Worm (Caenorhabditis elegans) whole organism, L1 larva: ENCODE data around the gene cpna-5.
A peak's percentile ranks its signal among the peaks of the same experiment; 100 is the strongest.

Source experiments
- C16A3.4 ChIP-seq: fragments of 150-350 bp; optimal IDR thresholded peaks from 2 replicates; lab custom pipeline; 2014; ENCODE audit warnings: missing biosample characterization, missing genetic modification characterization
- Y116A8C.19 ChIP-seq: sonication (generic microtip); optimal IDR thresholded peaks from 2 replicates; lab custom pipeline; 2016; ENCODE audit warnings: missing compliant biosample characterization, missing genetic modification characterization, borderline replicate concordance
- aha-1 ChIP-seq: fragments of 150-350 bp; optimal IDR thresholded peaks from 2 replicates; lab custom pipeline; 2014; ENCODE audit warnings: missing biosample characterization, missing genetic modification characterization
- aly-2 ChIP-seq: fragments of 150-350 bp; optimal IDR thresholded peaks from 2 replicates; lab custom pipeline; 2014; ENCODE audit warnings: missing biosample characterization, missing genetic modification characterization
- blmp-1 ChIP-seq: fragments of 150-350 bp; optimal IDR thresholded peaks from 2 replicates; lab custom pipeline; 2014; ENCODE audit warnings: missing biosample characterization, missing genetic modification characterization
- ceh-88 ChIP-seq: fragments of 200-800 bp; sonication (Bioruptor generic); IDR thresholded peaks from 2 replicates; pipeline ENCODE4 v1.3.6; 2022; ENCODE audit warnings: missing genetic modification characterization, missing compliant biosample characterization
- efl-1 ChIP-seq, 4 experiments: fragments of 150-350 bp; optimal IDR thresholded peaks in 3 of 4; peaks in 1 of 4; 1 replicate in 1 of 4; 2 replicates in 3 of 4; lab custom pipeline; 2014; ENCODE audit warnings: missing biosample characterization in 2 of 4, missing genetic modification characterization in 2 of 4, missing genetic modification reagents in 2 of 4
- efl-3 ChIP-seq: fragments of 200-800 bp; sonication (Bioruptor generic); optimal IDR thresholded peaks from 2 replicates; lab custom pipeline; 2018; ENCODE audit warnings: mild to moderate bottlenecking, missing genetic modification characterization, missing compliant biosample characterization
- egl-27 ChIP-seq, 2 experiments: fragments of 150-350 bp in 1 of 2; sonication (generic microtip); optimal IDR thresholded peaks; 3 replicates each; lab custom pipeline; 2017 to 2018; ENCODE audit warnings: missing biosample characterization in 2 of 2, missing genetic modification characterization in 2 of 2, missing genetic modification reagents in 2 of 2
- elt-2 ChIP-seq: sonication (generic microtip); optimal IDR thresholded peaks from 2 replicates; lab custom pipeline; 2016; ENCODE audit warnings: missing genetic modification characterization, mild to moderate bottlenecking, inconsistent platforms, missing compliant biosample characterization, missing genetic modification reagents
- elt-3 ChIP-seq, 6 experiments: fragments of 150-350 bp in 1 of 6; sonication (generic microtip); optimal IDR thresholded peaks; 2 replicates each; lab custom pipeline; 2017 to 2018; ENCODE audit warnings: missing biosample characterization in 6 of 6, missing genetic modification characterization in 6 of 6, inconsistent platforms in 1 of 6
- fkh-10 ChIP-seq: sonication (generic microtip); optimal IDR thresholded peaks from 2 replicates; lab custom pipeline; 2017; ENCODE audit warnings: missing biosample characterization, missing genetic modification reagents, missing genetic modification characterization
- fkh-4 ChIP-seq: sonication (generic microtip); optimal IDR thresholded peaks from 2 replicates; lab custom pipeline; 2016; ENCODE audit warnings: missing compliant biosample characterization, missing genetic modification characterization, borderline replicate concordance
- fkh-8 ChIP-seq: sonication (generic microtip); optimal IDR thresholded peaks from 2 replicates; lab custom pipeline; 2016; ENCODE audit warnings: mild to moderate bottlenecking, missing genetic modification characterization, missing compliant biosample characterization
- fos-1 ChIP-seq: fragments of 150-350 bp; optimal IDR thresholded peaks from 2 replicates; lab custom pipeline; 2014; ENCODE audit warnings: missing biosample characterization, missing genetic modification characterization
- hlh-17 ChIP-seq: fragments of 200-800 bp; sonication (Bioruptor generic); optimal IDR thresholded peaks from 2 replicates; lab custom pipeline; 2018; ENCODE audit warnings: missing genetic modification characterization, mild to moderate bottlenecking, missing compliant biosample characterization, moderate library complexity, borderline replicate concordance
- hlh-4 ChIP-seq: sonication (generic microtip); optimal IDR thresholded peaks from 2 replicates; lab custom pipeline; 2016; ENCODE audit warnings: mild to moderate bottlenecking, missing genetic modification characterization, missing compliant biosample characterization
- jun-1 ChIP-seq: fragments of 150-350 bp; optimal IDR thresholded peaks from 2 replicates; lab custom pipeline; 2014; ENCODE audit warnings: missing biosample characterization, missing genetic modification reagents, missing genetic modification characterization
- lin-13 ChIP-seq: fragments of 150-350 bp; optimal IDR thresholded peaks from 2 replicates; lab custom pipeline; 2014; ENCODE audit warnings: missing biosample characterization, missing genetic modification reagents, missing genetic modification characterization
- lin-15B ChIP-seq: fragments of 150-350 bp; sonication (generic microtip); optimal IDR thresholded peaks from 3 replicates; lab custom pipeline; 2014; ENCODE audit warnings: missing biosample characterization, missing genetic modification characterization
- lin-35 ChIP-seq, 2 experiments: fragments of 150-350 bp; optimal IDR thresholded peaks; 2 replicates each; lab custom pipeline; 2014; ENCODE audit warnings: missing biosample characterization in 2 of 2, missing genetic modification characterization in 2 of 2, missing genetic modification reagents in 2 of 2
- lin-39 ChIP-seq: fragments of 150-350 bp; optimal IDR thresholded peaks from 2 replicates; lab custom pipeline; 2014; ENCODE audit warnings: missing biosample characterization, missing genetic modification reagents, missing genetic modification characterization
- lsy-2 ChIP-seq, 2 experiments: fragments of 150-350 bp; optimal IDR thresholded peaks; 2 replicates each; lab custom pipeline; 2014; ENCODE audit warnings: missing biosample characterization in 2 of 2, missing genetic modification characterization in 2 of 2
- mab-9 ChIP-seq: fragments of 200-800 bp; sonication (Bioruptor generic); IDR thresholded peaks from 2 replicates; pipeline ENCODE4 v1.3.6; 2022; ENCODE audit warnings: missing genetic modification reagents, missing genetic modification characterization, missing compliant biosample characterization
- mep-1 ChIP-seq: fragments of 150-350 bp; optimal IDR thresholded peaks from 2 replicates; lab custom pipeline; 2014; ENCODE audit warnings: missing biosample characterization, missing genetic modification characterization
- nhr-19 ChIP-seq: fragments of 200-800 bp; sonication (Bioruptor generic); conservative IDR thresholded peaks from 2 replicates; pipeline ENCODE4 v1.3.6; 2022; ENCODE audit warnings: missing genetic modification characterization, missing compliant biosample characterization
- nhr-20 ChIP-seq: sonication (generic microtip); optimal IDR thresholded peaks from 2 replicates; lab custom pipeline; 2016; ENCODE audit warnings: mild to moderate bottlenecking, missing genetic modification characterization, missing compliant biosample characterization
- nhr-47 ChIP-seq: sonication (generic microtip); optimal IDR thresholded peaks from 2 replicates; lab custom pipeline; 2016; ENCODE audit warnings: mild to moderate bottlenecking, missing genetic modification characterization, moderate library complexity, missing compliant biosample characterization
- nhr-71 ChIP-seq: sonication (generic microtip); optimal IDR thresholded peaks from 2 replicates; lab custom pipeline; 2016; ENCODE audit warnings: mild to moderate bottlenecking, missing genetic modification characterization, moderate library complexity, missing compliant biosample characterization
- nhr-76 ChIP-seq: sonication (generic microtip); optimal IDR thresholded peaks from 2 replicates; lab custom pipeline; 2017; ENCODE audit warnings: missing biosample characterization, missing genetic modification characterization
- nhr-85 ChIP-seq: sonication (generic microtip); peaks from one replicate; lab custom pipeline; 2016; ENCODE audit warnings: missing genetic modification characterization, inconsistent platforms, missing compliant biosample characterization
- nhr-90 ChIP-seq: sonication (generic microtip); optimal IDR thresholded peaks from 2 replicates; lab custom pipeline; 2016; ENCODE audit warnings: mild to moderate bottlenecking, missing genetic modification characterization, missing compliant biosample characterization; ENCODE audit not compliant: poor library complexity
- rnt-1 ChIP-seq: sonication (generic microtip); optimal IDR thresholded peaks from 2 replicates; lab custom pipeline; 2016; ENCODE audit warnings: mild to moderate bottlenecking, missing genetic modification characterization, moderate library complexity, missing compliant biosample characterization
- skn-1 ChIP-seq: fragments of 150-350 bp; optimal IDR thresholded peaks from 2 replicates; lab custom pipeline; 2014; ENCODE audit warnings: missing biosample characterization, missing genetic modification characterization
- snpc-4 ChIP-seq: fragments of 150-350 bp; optimal IDR thresholded peaks from 2 replicates; lab custom pipeline; 2014; ENCODE audit warnings: missing biosample characterization, missing genetic modification characterization
- snu-23 ChIP-seq: sonication (generic microtip); optimal IDR thresholded peaks from 2 replicates; lab custom pipeline; 2016; ENCODE audit warnings: missing genetic modification characterization, missing compliant biosample characterization
- sptf-1 ChIP-seq: fragments of 150-350 bp; optimal IDR thresholded peaks from 2 replicates; lab custom pipeline; 2014; ENCODE audit warnings: missing biosample characterization, missing genetic modification characterization
- sup-37 ChIP-seq: fragments of 200-800 bp; sonication (Bioruptor generic); optimal IDR thresholded peaks from 2 replicates; lab custom pipeline; 2018; ENCODE audit warnings: mild to moderate bottlenecking, missing genetic modification characterization, missing compliant biosample characterization
- swsn-7 ChIP-seq: sonication (generic microtip); optimal IDR thresholded peaks from 2 replicates; lab custom pipeline; 2016; ENCODE audit warnings: missing genetic modification characterization, missing compliant biosample characterization
- unc-130 ChIP-seq: fragments of 150-350 bp; optimal IDR thresholded peaks from 2 replicates; lab custom pipeline; 2017; ENCODE audit warnings: missing biosample characterization, missing genetic modification characterization, inconsistent platforms
- unc-62 ChIP-seq: fragments of 150-350 bp; optimal IDR thresholded peaks from 2 replicates; lab custom pipeline; 2014; ENCODE audit warnings: missing biosample characterization, missing genetic modification reagents, missing genetic modification characterization
- unc-86 ChIP-seq: sonication (generic microtip); optimal IDR thresholded peaks from 2 replicates; lab custom pipeline; 2016; ENCODE audit warnings: missing genetic modification characterization, missing compliant biosample characterization
- zag-1 ChIP-seq: fragments of 150-350 bp; optimal IDR thresholded peaks from 2 replicates; lab custom pipeline; 2014; ENCODE audit warnings: missing biosample characterization, missing genetic modification characterization
- zip-4 ChIP-seq: fragments of 200-800 bp; sonication (Bioruptor generic); optimal IDR thresholded peaks from 2 replicates; lab custom pipeline; 2018; ENCODE audit warnings: mild to moderate bottlenecking, missing genetic modification characterization, moderate library complexity, missing compliant biosample characterization

Gene cpna-5

ce11 chrII:7708540-7708939, 9.9 kb downstream of the cpna-5 start, which contains the start of gene B0495.9 (continued):
- TF ChIP-seq skn-1: peak; percentile 51
- TF ChIP-seq nhr-90 (tag; lab: Kevin White, UChicago): peak; percentile 47
- TF ChIP-seq elt-2 (tag; lab: Kevin White, UChicago): peak; percentile 29

- TF ChIP-seq lsy-2 (tag; optimal IDR thresholded peaks at IDR 0.05; lab: Kevin White, UChicago) (no peak), lin-15B (tag; lab: Kevin White, UChicago) (no peak), fkh-10 (GFP tag; lab: Kevin White, UChicago) (no peak)
Observed at ce11 chrII:7707383-7707782, 11.0 kb downstream of the cpna-5 start, which contains the start of gene luc-7L. Gene luc-7L, minus strand, starts transcription at chrII:7707483.

- TF ChIP-seq blmp-1: no peak
- no peak for TF ChIP-seq efl-1 (optimal IDR thresholded peaks at IDR 0.05; lab: Kevin White, UChicago)
- TF ChIP-seq efl-1 (GFP tag; optimal IDR thresholded peaks at IDR 0.05 in 1 of 2; lab: Kevin White, UChicago): peak in 1 of 2 experiments; percentile 56
- no peak for TF ChIP-seq nhr-85
- no peak for TF ChIP-seq lin-39 (tag; lab: Kevin White, UChicago)
- peak; percentile 17 for TF ChIP-seq elt-2 (tag; lab: Kevin White, UChicago)
- no peak for TF ChIP-seq unc-86
- TF ChIP-seq, all 84 proteins: peak for 2
Observed at ce11 chrII:7705152-7705551, 13.2 kb downstream of the cpna-5 start, which contains the start of gene B0495.7. Gene B0495.7, minus strand, starts transcription at chrII:7705233.

DNA sequence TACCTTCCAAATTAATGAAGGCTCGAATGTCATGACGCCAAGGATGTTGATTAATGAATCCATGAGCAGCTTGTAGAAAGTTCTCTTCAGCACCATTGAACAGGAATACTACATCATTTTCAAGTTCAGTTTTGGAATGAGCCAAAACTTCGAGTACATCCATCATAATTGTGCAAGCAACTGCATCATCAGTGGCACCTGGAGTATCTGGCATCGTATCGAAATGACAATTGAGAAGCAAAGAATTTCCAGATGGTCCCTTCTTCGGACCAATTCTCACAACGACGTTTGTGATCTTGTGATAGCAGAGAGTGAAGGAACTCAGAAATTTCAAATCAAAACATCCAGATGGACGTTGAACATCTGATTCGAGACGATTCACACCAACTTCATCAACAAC, 14.0 kb downstream of the cpna-5 start:
- TF ChIP-seq egl-27 (tag; optimal IDR thresholded peaks at IDR 0.05; lab: Kevin White, UChicago) (no peak), rnt-1 (tag; lab: Kevin White, UChicago) (no peak), lin-39 (tag; lab: Kevin White, UChicago) (no peak), elt-2 (tag; lab: Kevin White, UChicago) (no peak), sup-37 (GFP tag; lab: Kevin White, UChicago) (no peak), nhr-71 (tag; lab: Kevin White, UChicago) (no peak), nhr-19 (GFP tag; lab: Robert Waterston, UW) (no peak), mab-9 (GFP tag; lab: Robert Waterston, UW) (no peak), efl-3 (GFP tag; lab: Kevin White, UChicago) (no peak), ceh-88 (no peak), zag-1 (no peak), C16A3.4 (tag; lab: Kevin White, UChicago) (no peak), unc-62 (GFP tag; lab: Kevin White, UChicago) (no peak), fkh-8 (tag; lab: Kevin White, UChicago) (no peak), sptf-1 (tag; lab: Kevin White, UChicago) (no peak), snu-23 (GFP tag; lab: Kevin White, UChicago) (no peak), nhr-47 (tag; lab: Kevin White, UChicago) (no peak), hlh-17 (GFP tag; lab: Kevin White, UChicago) (no peak)

ce11 chrII:7699009-7699408, 19.4 kb downstream of the cpna-5 start, which contains the start of the genes moa-2 and cdk-11.1:
Gene moa-2, minus strand, starts transcription at chrII:7699033.
Gene cdk-11.1, plus strand, starts transcription at chrII:7699235.
- no peak for TF ChIP-seq zip-4 (GFP tag; lab: Kevin White, UChicago)
- no peak for TF ChIP-seq nhr-20 (tag; lab: Kevin White, UChicago)
- no peak for TF ChIP-seq swsn-7 (tag; lab: Kevin White, UChicago)
- peak; percentile 40 for TF ChIP-seq skn-1
- peak; percentile 53 for TF ChIP-seq mep-1
- no peak for TF ChIP-seq Y116A8C.19
- TF ChIP-seq jun-1 (tag; lab: Kevin White, UChicago): no peak
- TF ChIP-seq nhr-19 (GFP tag; lab: Robert Waterston, UW): no peak
- no peak for TF ChIP-seq nhr-76
- TF ChIP-seq lin-13: no peak
- TF ChIP-seq fkh-4 (tag; lab: Kevin White, UChicago): no peak
- peak; percentile 5 to 37 for TF ChIP-seq efl-1 (optimal IDR thresholded peaks at IDR 0.05; lab: Kevin White, UChicago)
- TF ChIP-seq efl-1 (GFP tag; optimal IDR thresholded peaks at IDR 0.05 in 1 of 2; lab: Kevin White, UChicago): peak in 1 of 2 experiments; percentile 38
- TF ChIP-seq elt-3 (tag; optimal IDR thresholded peaks at IDR 0.05; lab: Kevin White, UChicago): peak in 1 of 6 experiments; percentile 15
- peak; percentile 45 for TF ChIP-seq C16A3.4 (tag; lab: Kevin White, UChicago)
- TF ChIP-seq lin-35 (GFP tag; optimal IDR thresholded peaks at IDR 0.05; lab: Kevin White, UChicago): peak; percentile 33 to 50
- TF ChIP-seq unc-130 (tag; lab: Kevin White, UChicago): peak; percentile 66
- TF ChIP-seq lin-15B (tag; lab: Kevin White, UChicago): no peak
- TF ChIP-seq snpc-4 (tag; lab: Kevin White, UChicago): no peak
- TF ChIP-seq fos-1 (tag; lab: Kevin White, UChicago): no peak
- no peak for TF ChIP-seq lin-39 (tag; lab: Kevin White, UChicago)
- no peak for TF ChIP-seq hlh-4 (tag; lab: Kevin White, UChicago)
- no peak for TF ChIP-seq aha-1
- no peak for TF ChIP-seq aly-2
